Worm (Caenorhabditis elegans) whole organism, L4/young adult: ENCODE data around the gene nspg-8.

ENCODE experiments used
- W03F9.2 ChIP-seq: fragments of 150-350 bp; optimal IDR thresholded peaks from 2 replicates; lab custom pipeline; 2014; ENCODE audit warnings: missing biosample characterization, missing genetic modification characterization
- him-1 ChIP-seq: sonication (generic microtip); optimal IDR thresholded peaks from 2 replicates; lab custom pipeline; 2016; ENCODE audit warnings: missing genotype, missing genetic modification reagents, missing genetic modification characterization, missing compliant biosample characterization

DNA sequence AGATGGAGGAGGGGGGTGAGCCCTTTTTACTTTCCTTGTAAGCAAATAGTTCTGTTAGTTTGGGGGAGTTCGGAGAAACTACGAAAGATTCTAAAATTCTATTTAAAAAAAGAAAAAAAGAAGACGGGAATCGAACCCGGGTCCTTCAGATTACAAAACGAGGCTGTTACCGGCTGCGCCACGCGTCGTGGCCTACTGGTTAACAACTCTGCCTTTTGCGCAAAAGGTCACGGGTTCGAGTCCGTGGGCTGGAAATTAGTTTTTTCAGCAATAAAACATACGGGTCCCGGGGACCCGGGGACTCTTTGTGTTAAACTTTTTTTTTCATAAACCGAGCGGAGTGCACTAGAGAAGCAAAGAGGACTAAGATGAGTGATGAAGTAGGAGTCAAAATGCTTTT, 49.3 kb downstream of the nspg-8 start:
- TF ChIP-seq him-1 (tag; lab: Kevin White, UChicago) (no peak), W03F9.2 (tag; lab: Kevin White, UChicago) (no peak)
